Fruit fly (Drosophila melanogaster) whole organism, embryonic: ENCODE data around the gene CG12702.

Experiments used
- Adf1 ChIP-seq: fragments of 200-800 bp; sonication (Bioruptor generic); IDR thresholded peaks from 2 replicates; pipeline ENCODE4 v1.3.6; 2022; ENCODE audit warnings: missing biosample characterization, missing genetic modification characterization
- CG10979 ChIP-seq: fragments of 200-800 bp; sonication (Bioruptor generic); optimal IDR thresholded peaks from 2 replicates; lab custom pipeline; 2018; ENCODE audit warnings: missing biosample characterization, mild to moderate bottlenecking, missing genetic modification characterization, moderate library complexity
- CG11085 ChIP-seq: fragments of 200-800 bp; sonication (Bioruptor generic); IDR thresholded peaks from 2 replicates; pipeline ENCODE4 v1.3.6; 2022; ENCODE audit warnings: missing biosample characterization, missing genetic modification characterization
- CG12155 ChIP-seq: fragments of 200-800 bp; sonication (Bioruptor generic); optimal IDR thresholded peaks from 3 replicates; lab custom pipeline; 2016; ENCODE audit warnings: missing biosample characterization, missing genetic modification characterization
- CG12659 ChIP-seq: fragments of 200-800 bp; sonication (Bioruptor generic); optimal IDR thresholded peaks from 3 replicates; lab custom pipeline; 2017; ENCODE audit warnings: mild to moderate bottlenecking, missing biosample characterization, missing genetic modification reagents, missing genetic modification characterization
- CG17829 ChIP-seq: fragments of 200-800 bp; optimal IDR thresholded peaks from 2 replicates; lab custom pipeline; 2019; ENCODE audit warnings: missing biosample characterization, mild to moderate bottlenecking, missing genetic modification characterization, moderate library complexity
- CG17912 ChIP-seq: fragments of 200-800 bp; sonication (Bioruptor generic); optimal IDR thresholded peaks from 2 replicates; lab custom pipeline; 2018; ENCODE audit warnings: missing biosample characterization, mild to moderate bottlenecking, missing genetic modification characterization
- CG18011 ChIP-seq: fragments of 200-800 bp; sonication (Bioruptor generic); optimal IDR thresholded peaks from 2 replicates; lab custom pipeline; 2017; ENCODE audit warnings: missing biosample characterization, missing genetic modification characterization, mild to moderate bottlenecking, moderate library complexity, missing genotype
- CG2116 ChIP-seq: fragments of 200-800 bp; sonication (Bioruptor generic); optimal IDR thresholded peaks from 3 replicates; lab custom pipeline; 2018; ENCODE audit warnings: missing biosample characterization, mild to moderate bottlenecking, missing genetic modification characterization
- CG2120 ChIP-seq: fragments of 200-800 bp; sonication (Bioruptor generic); optimal IDR thresholded peaks from 3 replicates; lab custom pipeline; 2016; ENCODE audit warnings: missing biosample characterization, missing genetic modification characterization
- CG30020 ChIP-seq: fragments of 200-800 bp; optimal IDR thresholded peaks from 2 replicates; lab custom pipeline; 2019; ENCODE audit warnings: missing biosample characterization, mild to moderate bottlenecking, missing genetic modification characterization, moderate library complexity
- CG3995 ChIP-seq: fragments of 200-800 bp; sonication (Bioruptor generic); optimal IDR thresholded peaks from 3 replicates; lab custom pipeline; 2016; ENCODE audit warnings: missing biosample characterization, missing genetic modification characterization
- CG4424 ChIP-seq: fragments of 200-800 bp; sonication (Bioruptor generic); optimal IDR thresholded peaks from 3 replicates; lab custom pipeline; 2016; ENCODE audit warnings: missing biosample characterization, missing genetic modification characterization
- CG6813 ChIP-seq: fragments of 200-800 bp; sonication (Bioruptor generic); optimal IDR thresholded peaks from 2 replicates; lab custom pipeline; 2017; ENCODE audit warnings: missing biosample characterization, missing genetic modification characterization, mild to moderate bottlenecking, moderate library complexity, missing genetic modification reagents
- CG7987 ChIP-seq: fragments of 200-800 bp; sonication (Bioruptor generic); optimal IDR thresholded peaks from 2 replicates; lab custom pipeline; 2018; ENCODE audit warnings: missing biosample characterization, mild to moderate bottlenecking, missing genetic modification characterization, moderate library complexity
- CG8290 ChIP-seq, 3 experiments: fragments of 200-800 bp; sonication (Bioruptor generic); optimal IDR thresholded peaks; 2 replicates each; lab custom pipeline; 2016 to 2019; ENCODE audit warnings: missing biosample characterization in 3 of 3, missing genetic modification characterization in 3 of 3, mild to moderate bottlenecking in 2 of 3, moderate library complexity in 1 of 3
- CHES-1-like ChIP-seq: fragments of 200-800 bp; sonication (Bioruptor generic); optimal IDR thresholded peaks from 2 replicates; lab custom pipeline; 2016; ENCODE audit warnings: missing biosample characterization, missing genetic modification characterization
- CoRest ChIP-seq: fragments of 200-800 bp; sonication (Bioruptor generic); optimal IDR thresholded peaks from 3 replicates; lab custom pipeline; 2018; ENCODE audit warnings: missing biosample characterization, mild to moderate bottlenecking, missing genetic modification characterization, moderate library complexity
- Dip2 ChIP-seq: fragments of 200-800 bp; sonication (Bioruptor generic); IDR thresholded peaks from 2 replicates; pipeline ENCODE4 v1.3.6; 2022; ENCODE audit warnings: missing biosample characterization, missing genetic modification characterization
- E2f2 ChIP-seq: fragments of 200-800 bp; sonication (Bioruptor generic); IDR thresholded peaks from 2 replicates; pipeline ENCODE4 v1.3.6; 2022; ENCODE audit warnings: missing biosample characterization, missing genetic modification characterization
- ERR ChIP-seq: fragments of 200-800 bp; sonication (Bioruptor generic); optimal IDR thresholded peaks from 2 replicates; lab custom pipeline; 2016; ENCODE audit warnings: missing biosample characterization, missing genetic modification characterization
- Hmr ChIP-seq: fragments of 200-800 bp; sonication (Bioruptor generic); optimal IDR thresholded peaks from 3 replicates; lab custom pipeline; 2017; ENCODE audit warnings: mild to moderate bottlenecking, missing biosample characterization, missing genetic modification reagents, missing genetic modification characterization
- Hsf ChIP-seq: fragments of 200-800 bp; sonication (Bioruptor generic); optimal IDR thresholded peaks from 3 replicates; lab custom pipeline; 2016; ENCODE audit warnings: missing biosample characterization, missing genetic modification characterization
- Lhr ChIP-seq: fragments of 200-800 bp; sonication (Bioruptor generic); optimal IDR thresholded peaks from 3 replicates; lab custom pipeline; 2017; ENCODE audit warnings: mild to moderate bottlenecking, missing biosample characterization, missing genetic modification reagents, missing genetic modification characterization
- MBD-R2 ChIP-seq: fragments of 200-800 bp; sonication (Bioruptor generic); IDR thresholded peaks from 2 replicates; pipeline ENCODE4 v1.3.6; 2022; ENCODE audit warnings: missing biosample characterization, missing genetic modification characterization
- Max ChIP-seq: fragments of 200-800 bp; sonication (Bioruptor generic); optimal IDR thresholded peaks from 2 replicates; lab custom pipeline; 2016; ENCODE audit warnings: missing biosample characterization, mild to moderate bottlenecking, missing genetic modification characterization
- Med ChIP-seq: fragments of 200-800 bp; sonication (Bioruptor generic); peaks from one replicate; lab custom pipeline; 2016; ENCODE audit warnings: missing biosample characterization, missing genetic modification characterization, mild to moderate bottlenecking, inconsistent platforms, moderate library complexity
- Rfx ChIP-seq: fragments of 200-800 bp; sonication (Bioruptor generic); IDR thresholded peaks from 2 replicates; pipeline ENCODE4 v1.3.6; 2022; ENCODE audit warnings: missing biosample characterization, missing genetic modification characterization
- Sin3A ChIP-seq: fragments of >200 bp; optimal IDR thresholded peaks from 2 replicates; lab custom pipeline; 2018
- Sox102F ChIP-seq: fragments of 200-800 bp; sonication (Bioruptor generic); optimal IDR thresholded peaks from 2 replicates; lab custom pipeline; 2018; ENCODE audit warnings: missing biosample characterization, mild to moderate bottlenecking, missing genetic modification characterization, moderate library complexity
- Trl ChIP-seq, 3 experiments: fragments of >200 bp in 2 of 3; fragments of 200-800 bp in 1 of 3; sonication (Bioruptor generic) in 1 of 3; optimal IDR thresholded peaks; 2 replicates in 1 of 3; 3 replicates in 2 of 3; lab custom pipeline; 2016 to 2017; ENCODE audit warnings: missing biosample characterization in 1 of 3, missing genetic modification characterization in 1 of 3
- ab ChIP-seq: fragments of 200-800 bp; sonication (Bioruptor generic); optimal IDR thresholded peaks from 2 replicates; lab custom pipeline; 2016; ENCODE audit warnings: missing biosample characterization, missing genetic modification characterization
- aop ChIP-seq: fragments of 200-800 bp; sonication (Bioruptor generic); IDR thresholded peaks from 2 replicates; pipeline ENCODE4 v1.3.6; 2022; ENCODE audit warnings: missing biosample characterization, missing genetic modification characterization
- bcd ChIP-seq: fragments of 200-800 bp; sonication (Bioruptor generic); optimal IDR thresholded peaks from 2 replicates; lab custom pipeline; 2017; ENCODE audit warnings: missing biosample characterization, mild to moderate bottlenecking, missing genetic modification characterization
- crc ChIP-seq: fragments of 200-800 bp; sonication (Bioruptor generic); optimal IDR thresholded peaks from 2 replicates; lab custom pipeline; 2016; ENCODE audit warnings: missing biosample characterization, missing genetic modification characterization
- dpn ChIP-seq, 2 experiments: fragments of 200-800 bp; sonication (Bioruptor generic); optimal IDR thresholded peaks; 3 replicates each; lab custom pipeline; 2016; ENCODE audit warnings: missing biosample characterization in 2 of 2, missing genetic modification characterization in 2 of 2
- gem ChIP-seq: fragments of 200-800 bp; sonication (Bioruptor generic); optimal IDR thresholded peaks from 2 replicates; lab custom pipeline; 2019; ENCODE audit warnings: missing biosample characterization, mild to moderate bottlenecking, missing genetic modification characterization, moderate library complexity
- ham ChIP-seq: fragments of 200-800 bp; sonication (Bioruptor generic); IDR thresholded peaks from 2 replicates; pipeline ENCODE4 v1.3.6; 2022; ENCODE audit warnings: missing biosample characterization, missing genetic modification characterization
- ken ChIP-seq: fragments of 200-800 bp; sonication (Bioruptor generic); IDR thresholded peaks from 3 replicates; pipeline ENCODE4 v1.3.6; 2022; ENCODE audit warnings: missing biosample characterization, missing genetic modification characterization
- lilli ChIP-seq: fragments of 200-800 bp; sonication (Bioruptor generic); optimal IDR thresholded peaks from 3 replicates; lab custom pipeline; 2016; ENCODE audit warnings: missing biosample characterization, missing genetic modification characterization
- org-1 ChIP-seq: fragments of 200-800 bp; sonication (Bioruptor generic); optimal IDR thresholded peaks from 2 replicates; lab custom pipeline; 2017; ENCODE audit warnings: missing biosample characterization, missing genetic modification characterization
- peb ChIP-seq: fragments of 200-800 bp; sonication (Bioruptor generic); IDR thresholded peaks from 2 replicates; pipeline ENCODE4 v1.3.6; 2022; ENCODE audit warnings: missing biosample characterization, missing genetic modification characterization
- sc ChIP-seq, 3 experiments: fragments of >200 bp in 2 of 3; fragments of 200-800 bp in 1 of 3; sonication (Bioruptor generic) in 1 of 3; optimal IDR thresholded peaks; 2 replicates in 2 of 3; 3 replicates in 1 of 3; lab custom pipeline; 2017; ENCODE audit warnings: mild to moderate bottlenecking in 1 of 3, missing biosample characterization in 1 of 3, missing genetic modification characterization in 1 of 3, missing genetic modification reagents in 1 of 3
- sens-2 ChIP-seq: fragments of 200-800 bp; sonication (Bioruptor generic); IDR thresholded peaks from 2 replicates; pipeline ENCODE4 v1.3.6; 2022; ENCODE audit warnings: missing biosample characterization, missing genetic modification characterization
- seq ChIP-seq: fragments of 200-800 bp; sonication (Bioruptor generic); IDR thresholded peaks from 2 replicates; pipeline ENCODE4 v1.3.6; 2022; ENCODE audit warnings: missing biosample characterization, missing genetic modification characterization
- slbo ChIP-seq: fragments of 200-800 bp; sonication (Bioruptor generic); IDR thresholded peaks from 2 replicates; pipeline ENCODE4 v1.3.6; 2022; ENCODE audit warnings: missing biosample characterization, missing genetic modification characterization
- slou ChIP-seq: fragments of 200-800 bp; sonication (Bioruptor generic); optimal IDR thresholded peaks from 3 replicates; lab custom pipeline; 2016; ENCODE audit warnings: missing biosample characterization, missing genetic modification characterization
- stwl ChIP-seq: fragments of 200-800 bp; sonication (Bioruptor generic); optimal IDR thresholded peaks from 3 replicates; lab custom pipeline; 2018; ENCODE audit warnings: missing biosample characterization, mild to moderate bottlenecking, missing genetic modification characterization, moderate library complexity
- wdn ChIP-seq: fragments of 200-800 bp; sonication (Bioruptor generic); IDR thresholded peaks from 2 replicates; pipeline ENCODE4 v1.3.6; 2022; ENCODE audit warnings: missing biosample characterization, missing genetic modification characterization

The CG12702 gene

dm6 chrX:19763440-19764002 lies 1.2 kb downstream of the CG12702 start (continued):
- TF ChIP-seq CG6813 (peak; percentile 11), Hmr (GFP tag; lab: Kevin White, UChicago) (peak; percentile 10), CG12155 (GFP tag; lab: Kevin White, UChicago) (peak; percentile 13), ken (GFP tag; lab: Robert Waterston, UW) (no peak), Sox102F (GFP tag; lab: Kevin White, UChicago) (peak; percentile 6), CG10979 (peak; percentile 20)

dm6 chrX:19762167-19762566 lies 2.5 kb downstream of the CG12702 start:
- TF ChIP-seq Hsf (GFP tag; lab: Kevin White, UChicago) (no peak), ERR (GFP tag; lab: Kevin White, UChicago) (no peak), ab (GFP tag; lab: Kevin White, UChicago) (no peak), CG11085 (GFP tag; lab: Robert Waterston, UW) (no peak), seq (GFP tag; lab: Robert Waterston, UW) (no peak), slou (GFP tag; lab: Kevin White, UChicago) (no peak), sens-2 (GFP tag; lab: Robert Waterston, UW) (no peak), MBD-R2 (GFP tag; lab: Robert Waterston, UW) (peak; percentile 50), Med (peak; percentile 86), wdn (GFP tag; lab: Robert Waterston, UW) (no peak), dpn (GFP tag; optimal IDR thresholded peaks at IDR 0.05; lab: Kevin White, UChicago) (peak in 1 of 2 experiments; percentile 2), peb (no peak), crc (GFP tag; lab: Kevin White, UChicago) (no peak), ham (GFP tag; lab: Robert Waterston, UW) (no peak), Sin3A (lab: Kevin White, UChicago) (peak; percentile 28), bcd (no peak), CG8290 (GFP tag; optimal IDR thresholded peaks at IDR 0.05; lab: Kevin White, UChicago) (peak; percentile 18), CG8290 (tag; optimal IDR thresholded peaks at IDR 0.05; lab: Kevin White, UChicago) (peak in 1 of 2 experiments; percentile 37), CG17912 (no peak), aop (no peak), org-1 (GFP tag; lab: Kevin White, UChicago) (no peak), CG17829 (peak; percentile 15), gem (tag; lab: Kevin White, UChicago) (no peak), CG2120 (GFP tag; lab: Kevin White, UChicago) (peak; percentile 49), CHES-1-like (no peak), CG30020 (no peak), Lhr (GFP tag; lab: Kevin White, UChicago) (peak; percentile 7), CoRest (tag; lab: Kevin White, UChicago) (peak; percentile 35), Dip2 (GFP tag; lab: Robert Waterston, UW) (no peak), sc (optimal IDR thresholded peaks at IDR 0.05; lab: Kevin White, UChicago) (no peak), sc (GFP tag; optimal IDR thresholded peaks at IDR 0.05; lab: Kevin White, UChicago) (no peak), CG2116 (GFP tag; lab: Kevin White, UChicago) (peak; percentile 97), CG7987 (GFP tag; lab: Kevin White, UChicago) (no peak), Adf1 (GFP tag; lab: Robert Waterston, UW) (no peak), stwl (tag; lab: Kevin White, UChicago) (peak; percentile 53), slbo (peak; percentile 40; the same call in 1 of the 2 replicates), E2f2 (GFP tag; lab: Robert Waterston, UW) (peak; percentile 96), CG12659 (peak; percentile 10), CG18011 (GFP tag; lab: Kevin White, UChicago) (no peak), lilli (GFP tag; lab: Kevin White, UChicago) (no peak), CG3995 (GFP tag; lab: Kevin White, UChicago) (no peak), Trl (optimal IDR thresholded peaks at IDR 0.05; lab: Kevin White, UChicago) (no peak), Trl (GFP tag; optimal IDR thresholded peaks at IDR 0.05; lab: Kevin White, UChicago) (no peak), CG4424 (no peak), Max (GFP tag; lab: Kevin White, UChicago) (no peak), Rfx (GFP tag; lab: Robert Waterston, UW) (peak; percentile 28; the same call in 1 of the 2 replicates)
